Worm (Caenorhabditis elegans): ENCODE measurements around the gene pkc-3.

ce11 chrII:5331677-5332303 lies 48.0 kb upstream of the pkc-3 start:
- TF ChIP-seq nhr-237 (tag; optimal IDR thresholded peaks at IDR 0.05), result no peak
- TF ChIP-seq nhr-28 (tag; optimal IDR thresholded peaks at IDR 0.05), result no peak
- no peak for TF ChIP-seq nhr-12 (tag; optimal IDR thresholded peaks at IDR 0.05)
- no peak for TF ChIP-seq blmp-1 (tag; optimal IDR thresholded peaks at IDR 0.05)
- no peak for TF ChIP-seq nhr-76 (tag; optimal IDR thresholded peaks at IDR 0.05)
- TF ChIP-seq lin-13 (tag; optimal IDR thresholded peaks at IDR 0.05), result no peak
- TF ChIP-seq zip-8 (tag; optimal IDR thresholded peaks at IDR 0.05), result no peak
- TF ChIP-seq lsy-2 (tag; optimal IDR thresholded peaks at IDR 0.05), result no peak
